Fruit fly (Drosophila melanogaster): ENCODE results near the gene spidey.

spidey gene

DNA sequence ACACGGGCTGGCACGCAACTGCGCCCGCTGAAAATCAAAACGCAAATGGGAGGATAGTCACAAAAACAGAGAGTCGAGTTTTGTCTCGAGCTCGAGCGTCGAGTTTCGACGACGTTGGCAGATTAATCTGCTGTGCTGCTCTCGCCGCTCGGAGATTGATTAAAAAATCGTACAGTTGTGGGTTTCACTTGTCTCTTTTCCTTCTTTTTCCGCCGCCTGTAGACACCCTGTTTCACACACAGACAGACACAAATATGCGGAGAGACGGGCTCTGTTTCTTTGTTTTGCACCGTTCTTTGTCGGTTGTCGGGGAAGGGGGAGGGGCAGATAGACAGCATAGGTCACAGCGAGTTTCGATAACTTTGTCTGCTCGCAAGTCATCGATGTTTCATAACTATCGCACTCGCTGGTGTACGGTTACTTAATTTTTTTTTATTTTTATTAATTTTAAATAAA is 38.2 kb downstream of the spidey start, which contains the start of gene orion:
orion (minus strand) TSS at position 51 of the 456 bp plus-strand sequence.
- TF ChIP-seq jim (GFP tag; optimal IDR thresholded peaks at IDR 0.05): peak; percentile 60
- TF ChIP-seq Vsx2 (GFP tag; optimal IDR thresholded peaks at IDR 0.05; ENCODE audit: partially characterized antibody): peak; percentile 94
- TF ChIP-seq br (GFP tag; optimal IDR thresholded peaks at IDR 0.05): peak; percentile 2
- TF ChIP-seq Rel (GFP tag; optimal IDR thresholded peaks at IDR 0.05): no peak
- TF ChIP-seq Rel (tag; optimal IDR thresholded peaks at IDR 0.05): peak; percentile 69
- no peak for TF ChIP-seq Dfd (GFP tag; optimal IDR thresholded peaks at IDR 0.05)
- peak; percentile 90 for TF ChIP-seq Dif (GFP tag; optimal IDR thresholded peaks at IDR 0.05; ENCODE audit: partially characterized antibody)
- no peak for TF ChIP-seq N (GFP tag; optimal IDR thresholded peaks at IDR 0.05)
- peak; percentile 58 for TF ChIP-seq psq (GFP tag; optimal IDR thresholded peaks at IDR 0.05)
- no peak for TF ChIP-seq Sp1 (GFP tag; optimal IDR thresholded peaks at IDR 0.05)
- TF ChIP-seq dl (GFP tag; optimal IDR thresholded peaks at IDR 0.05; ENCODE audit: insufficient read depth in 1 of 2, partially characterized antibody in 2 of 2): peak; percentile 45 to 53
- no peak for TF ChIP-seq h (GFP tag; optimal IDR thresholded peaks at IDR 0.05)

dm6 chrX:7955890-7956289 is 47.2 kb downstream of the spidey start, which contains the start of the genes CG15332 and CG15330:
Gene CG15332 (minus strand): TSS chrX:7955990.
Gene CG15330 (plus strand): TSS chrX:7956064.
- TF ChIP-seq HLH106 (tag; optimal IDR thresholded peaks at IDR 0.05): no peak
- TF ChIP-seq Hr78 (GFP tag; optimal IDR thresholded peaks at IDR 0.05): no peak
- TF ChIP-seq GATAd (GFP tag; optimal IDR thresholded peaks at IDR 0.05): no peak
- no peak for TF ChIP-seq rgr (GFP tag; optimal IDR thresholded peaks at IDR 0.05)
- no peak for TF ChIP-seq Vsx2 (GFP tag; optimal IDR thresholded peaks at IDR 0.05; ENCODE audit: partially characterized antibody)
- TF ChIP-seq foxo (GFP tag; optimal IDR thresholded peaks at IDR 0.05): no peak

DNA sequence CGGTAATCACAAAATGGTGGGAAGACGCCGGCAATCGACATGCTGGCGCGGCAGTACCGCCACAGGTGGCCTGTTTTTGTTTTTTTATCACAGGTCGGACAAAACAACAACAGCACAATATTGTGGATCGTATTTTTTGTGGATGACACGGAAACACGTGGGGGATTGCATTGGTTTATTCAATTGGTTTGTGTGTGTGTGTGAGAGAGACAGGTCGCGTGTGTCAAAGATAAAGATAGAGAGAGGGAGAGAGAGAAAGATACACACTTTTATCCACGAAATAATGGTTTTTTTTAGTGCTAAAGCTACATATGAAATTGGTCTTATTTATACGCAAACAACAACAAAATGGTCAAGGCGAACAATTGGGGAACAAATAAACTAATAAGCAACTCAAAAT is 50.3 kb downstream of the spidey start:
- TF ChIP-seq lola (GFP tag; optimal IDR thresholded peaks at IDR 0.05) (no peak), Hr83 (GFP tag; optimal IDR thresholded peaks at IDR 0.05; ENCODE audit: poor library complexity, severe bottlenecking) (no peak), CG9705 (GFP tag; optimal IDR thresholded peaks at IDR 0.05) (no peak), foxo (GFP tag; optimal IDR thresholded peaks at IDR 0.05) (no peak), woc (GFP tag; optimal IDR thresholded peaks at IDR 0.05) (no peak), sage (GFP tag; optimal IDR thresholded peaks at IDR 0.05) (no peak), Hr78 (GFP tag; optimal IDR thresholded peaks at IDR 0.05) (no peak), CG32264 (GFP tag; optimal IDR thresholded peaks at IDR 0.05) (no peak)

- TF ChIP-seq dsf (GFP tag; optimal IDR thresholded peaks at IDR 0.05; ENCODE audit: borderline replicate concordance) (no peak), HLH106 (tag; optimal IDR thresholded peaks at IDR 0.05) (no peak), woc (GFP tag; optimal IDR thresholded peaks at IDR 0.05) (no peak), Dfd (GFP tag; optimal IDR thresholded peaks at IDR 0.05) (no peak), dl (GFP tag; optimal IDR thresholded peaks at IDR 0.05; ENCODE audit: insufficient read depth in 1 of 2, partially characterized antibody in 2 of 2) (no peak), GATAd (GFP tag; optimal IDR thresholded peaks at IDR 0.05) (no peak), Sp1 (GFP tag; optimal IDR thresholded peaks at IDR 0.05) (no peak), CrebA (GFP tag; optimal IDR thresholded peaks at IDR 0.05; ENCODE audit: borderline replicate concordance) (no peak)
Observed at dm6 chrX:7959512-7959911, 50.8 kb downstream of the spidey start.

DNA sequence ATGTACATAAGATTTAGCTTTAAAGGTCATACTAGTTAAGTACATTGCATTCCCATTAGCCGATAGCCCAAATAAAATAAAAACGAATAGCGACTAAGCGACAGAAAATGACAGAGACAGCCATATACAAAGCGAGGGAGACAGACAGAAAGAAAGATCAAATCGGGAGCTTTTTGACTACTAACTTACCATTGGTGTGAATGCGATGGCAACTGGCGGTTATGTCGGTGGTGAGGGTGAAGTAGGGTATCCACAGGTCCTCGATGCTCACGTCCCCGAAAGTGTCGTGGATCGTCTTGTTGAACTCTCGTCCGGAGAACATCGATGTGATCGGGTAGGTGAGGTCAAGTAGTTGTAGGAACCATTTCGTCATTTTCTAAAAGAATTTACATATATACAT is 52.3 kb downstream of the spidey start:
- TF ChIP-seq Vsx2 (GFP tag; optimal IDR thresholded peaks at IDR 0.05; ENCODE audit: partially characterized antibody) (no peak), sage (GFP tag; optimal IDR thresholded peaks at IDR 0.05) (no peak), woc (GFP tag; optimal IDR thresholded peaks at IDR 0.05) (no peak), N (GFP tag; optimal IDR thresholded peaks at IDR 0.05) (no peak), Myc (optimal IDR thresholded peaks at IDR 0.05) (no peak), h (GFP tag; optimal IDR thresholded peaks at IDR 0.05) (no peak), dl (GFP tag; optimal IDR thresholded peaks at IDR 0.05; ENCODE audit: insufficient read depth in 1 of 2, partially characterized antibody in 2 of 2) (no peak), Mio (GFP tag; optimal IDR thresholded peaks at IDR 0.05) (no peak), brk (GFP tag; optimal IDR thresholded peaks at IDR 0.05) (no peak), usp (GFP tag; optimal IDR thresholded peaks at IDR 0.05) (no peak), Dif (GFP tag; optimal IDR thresholded peaks at IDR 0.05; ENCODE audit: partially characterized antibody) (no peak), dsf (GFP tag; optimal IDR thresholded peaks at IDR 0.05; ENCODE audit: borderline replicate concordance) (no peak), CG9705 (GFP tag; optimal IDR thresholded peaks at IDR 0.05) (no peak), Rel (GFP tag; optimal IDR thresholded peaks at IDR 0.05) (no peak), Rel (tag; optimal IDR thresholded peaks at IDR 0.05) (no peak), Dfd (GFP tag; optimal IDR thresholded peaks at IDR 0.05) (no peak)

Measured in whole organism, wandering third instar larva.